Worm (Caenorhabditis elegans) whole organism, young adult: Measurements from ENCODE around the gene arx-6.

Experiments
- B0261.1 ChIP-seq: sonication (generic microtip); optimal IDR thresholded peaks from 2 replicates; lab custom pipeline; 2016; ENCODE audit warnings: mild to moderate bottlenecking, missing genetic modification characterization, moderate library complexity, missing compliant biosample characterization
- D2030.7 ChIP-seq: fragments of 200-800 bp; sonication (Bioruptor generic); IDR thresholded peaks from 2 replicates; pipeline ENCODE4 v1.3.6; 2022; ENCODE audit warnings: missing genetic modification reagents, missing genetic modification characterization, missing compliant biosample characterization
- F33H1.4 ChIP-seq: fragments of 200-800 bp; sonication (Bioruptor generic); IDR thresholded peaks from 2 replicates; pipeline ENCODE4 v1.3.6; 2022; ENCODE audit warnings: missing genetic modification reagents, missing genetic modification characterization, missing compliant biosample characterization
- F39B2.1 ChIP-seq: fragments of 200-800 bp; sonication (Bioruptor generic); IDR thresholded peaks from 2 replicates; pipeline ENCODE4 v1.3.6; 2022; ENCODE audit warnings: missing genetic modification reagents, missing genetic modification characterization, missing compliant biosample characterization
- F57A8.1 ChIP-seq: fragments of 200-800 bp; sonication (Bioruptor generic); optimal IDR thresholded peaks from 2 replicates; lab custom pipeline; 2018; ENCODE audit warnings: mild to moderate bottlenecking, missing genetic modification characterization, moderate library complexity, missing compliant biosample characterization
- F57C9.4 ChIP-seq: sonication (generic microtip); optimal IDR thresholded peaks from 2 replicates; lab custom pipeline; 2017; ENCODE audit warnings: mild to moderate bottlenecking, missing genetic modification characterization, missing compliant biosample characterization
- K11D2.4 ChIP-seq: fragments of 200-800 bp; sonication (Bioruptor generic); IDR thresholded peaks from 2 replicates; pipeline ENCODE4 v1.3.6; 2022; ENCODE audit warnings: missing genetic modification reagents, missing genetic modification characterization, missing compliant biosample characterization
- Y67H2A.10 ChIP-seq: fragments of 200-800 bp; sonication (Bioruptor generic); conservative IDR thresholded peaks from 2 replicates; pipeline ENCODE4 v1.3.6; 2022; ENCODE audit warnings: missing genetic modification reagents, missing genetic modification characterization, missing compliant biosample characterization
- ama-1 ChIP-seq, 3 experiments: fragments of 150-350 bp in 1 of 3; sonication (generic microtip) in 2 of 3; optimal IDR thresholded peaks; 2 replicates each; lab custom pipeline; 2014 to 2018; ENCODE audit warnings: missing biosample characterization in 2 of 3, missing genetic modification characterization in 2 of 3, missing genetic modification reagents in 2 of 3
- aptf-3 ChIP-seq: fragments of 200-800 bp; sonication (Bioruptor generic); IDR thresholded peaks from 2 replicates; pipeline ENCODE4 v1.3.6; 2022; ENCODE audit warnings: missing genetic modification characterization, missing compliant biosample characterization
- cebp-2 ChIP-seq: fragments of 200-800 bp; sonication (Bioruptor generic); IDR thresholded peaks from 2 replicates; pipeline ENCODE4 v1.3.6; 2022; ENCODE audit warnings: missing genetic modification characterization, missing compliant biosample characterization
- ceh-100 ChIP-seq: fragments of 200-800 bp; sonication (Bioruptor generic); IDR thresholded peaks from 2 replicates; pipeline ENCODE4 v1.3.6; 2022; ENCODE audit warnings: missing genetic modification reagents, missing genetic modification characterization, missing compliant biosample characterization
- chd-7 ChIP-seq: sonication (generic microtip); optimal IDR thresholded peaks from 2 replicates; lab custom pipeline; 2016; ENCODE audit warnings: mild to moderate bottlenecking, missing genetic modification characterization, moderate library complexity, missing compliant biosample characterization
- die-1 ChIP-seq: sonication (generic microtip); optimal IDR thresholded peaks from 2 replicates; lab custom pipeline; 2016; ENCODE audit warnings: missing genotype, mild to moderate bottlenecking, missing genetic modification characterization, missing compliant biosample characterization
- dox-1 ChIP-seq: fragments of 200-800 bp; sonication (Bioruptor generic); IDR thresholded peaks from 2 replicates; pipeline ENCODE4 v1.3.6; 2022; ENCODE audit warnings: missing genetic modification reagents, missing genetic modification characterization, missing compliant biosample characterization
- dpl-1 ChIP-seq: fragments of 150-350 bp; optimal IDR thresholded peaks from 2 replicates; lab custom pipeline; 2014; ENCODE audit warnings: missing biosample characterization, missing genetic modification reagents, missing genetic modification characterization
- efl-1 ChIP-seq: fragments of 150-350 bp; optimal IDR thresholded peaks from 2 replicates; lab custom pipeline; 2014; ENCODE audit warnings: missing biosample characterization, missing genetic modification reagents, missing genetic modification characterization
- egl-18 ChIP-seq: fragments of 200-800 bp; sonication (Bioruptor generic); IDR thresholded peaks from 2 replicates; pipeline ENCODE4 v1.3.6; 2022; ENCODE audit warnings: missing genetic modification reagents, missing genetic modification characterization, missing compliant biosample characterization
- egrh-3 ChIP-seq: fragments of 200-800 bp; sonication (Bioruptor generic); IDR thresholded peaks from 2 replicates; pipeline ENCODE4 v1.3.6; 2022; ENCODE audit warnings: missing genetic modification reagents, missing genetic modification characterization, missing compliant biosample characterization
- gei-17 ChIP-seq: fragments of 200-800 bp; sonication (Bioruptor generic); optimal IDR thresholded peaks from 2 replicates; lab custom pipeline; 2018; ENCODE audit warnings: mild to moderate bottlenecking, missing genetic modification characterization, missing compliant biosample characterization
- him-1 ChIP-seq: sonication (generic microtip); optimal IDR thresholded peaks from 2 replicates; lab custom pipeline; 2016; ENCODE audit warnings: missing genotype, missing genetic modification reagents, missing genetic modification characterization, missing compliant biosample characterization
- hrde-1 ChIP-seq: sonication (generic microtip); optimal IDR thresholded peaks from 2 replicates; lab custom pipeline; 2016; ENCODE audit warnings: missing genetic modification characterization, mild to moderate bottlenecking, missing compliant biosample characterization, moderate library complexity, missing genotype, missing genetic modification reagents, borderline replicate concordance
- let-607 ChIP-seq, 2 experiments: fragments of 200-800 bp in 1 of 2; sonication (Bioruptor generic) in 1 of 2; sonication (generic microtip) in 1 of 2; optimal IDR thresholded peaks; 2 replicates each; lab custom pipeline; 2016 to 2018; ENCODE audit warnings: mild to moderate bottlenecking in 2 of 2, missing compliant biosample characterization in 2 of 2, missing genetic modification characterization in 2 of 2, moderate library complexity in 2 of 2, missing genotype in 1 of 2
- lin-35 ChIP-seq, 3 experiments: fragments of 150-350 bp in 2 of 3; sonication (generic microtip) in 1 of 3; optimal IDR thresholded peaks; 2 replicates each; lab custom pipeline; 2014 to 2018; ENCODE audit warnings: missing biosample characterization in 3 of 3, missing genetic modification characterization in 3 of 3, missing genetic modification reagents in 3 of 3
- lin-54 ChIP-seq: fragments of 200-800 bp; sonication (Bioruptor generic); optimal IDR thresholded peaks from 2 replicates; lab custom pipeline; 2018; ENCODE audit warnings: mild to moderate bottlenecking, missing genetic modification characterization, missing compliant biosample characterization
- lsl-1 ChIP-seq: fragments of 200-800 bp; sonication (Bioruptor generic); optimal IDR thresholded peaks from 2 replicates; lab custom pipeline; 2018; ENCODE audit warnings: mild to moderate bottlenecking, missing genetic modification characterization, moderate library complexity, missing compliant biosample characterization
- madf-10 ChIP-seq: sonication (generic microtip); optimal IDR thresholded peaks from 2 replicates; lab custom pipeline; 2016; ENCODE audit warnings: mild to moderate bottlenecking, missing genetic modification characterization, missing compliant biosample characterization
- madf-6 ChIP-seq: fragments of 200-800 bp; sonication (Bioruptor generic); IDR thresholded peaks from 2 replicates; pipeline ENCODE4 v1.3.6; 2022; ENCODE audit warnings: missing genetic modification reagents, missing genetic modification characterization, missing compliant biosample characterization
- mcd-1 ChIP-seq: fragments of 200-800 bp; sonication (Bioruptor generic); IDR thresholded peaks from 2 replicates; pipeline ENCODE4 v1.3.6; 2022; ENCODE audit warnings: missing genetic modification reagents, missing genetic modification characterization, missing compliant biosample characterization
- mes-4 ChIP-seq: sonication (generic microtip); optimal IDR thresholded peaks from 2 replicates; lab custom pipeline; 2016; ENCODE audit warnings: missing genotype, missing genetic modification characterization, missing compliant biosample characterization
- nhr-120 ChIP-seq: fragments of 200-800 bp; sonication (Bioruptor generic); IDR thresholded peaks from 2 replicates; pipeline ENCODE4 v1.3.6; 2022; ENCODE audit warnings: missing genetic modification characterization, missing compliant biosample characterization
- nhr-27 ChIP-seq: fragments of 200-800 bp; sonication (Bioruptor generic); optimal IDR thresholded peaks from 2 replicates; lab custom pipeline; 2018; ENCODE audit warnings: mild to moderate bottlenecking, missing genetic modification characterization, moderate library complexity, missing compliant biosample characterization
- pha-4 ChIP-seq: fragments of 150-350 bp; sonication (generic microtip); optimal IDR thresholded peaks from 2 replicates; lab custom pipeline; 2014; ENCODE audit warnings: missing biosample characterization, missing genetic modification reagents, missing genetic modification characterization
- rcor-1 ChIP-seq: fragments of 200-800 bp; sonication (Bioruptor generic); IDR thresholded peaks from 2 replicates; pipeline ENCODE4 v1.3.6; 2022; ENCODE audit warnings: missing genetic modification reagents, missing genetic modification characterization, missing compliant biosample characterization
- rpc-1 ChIP-seq, 2 experiments: fragments of 150-350 bp in 1 of 2; sonication (generic microtip) in 1 of 2; optimal IDR thresholded peaks; 2 replicates each; lab custom pipeline; 2014 to 2018; ENCODE audit warnings: missing biosample characterization in 1 of 2, missing genetic modification characterization in 1 of 2, missing genetic modification reagents in 1 of 2, missing genotype in 1 of 2
- snpc-4 ChIP-seq, 5 experiments: fragments of 150-350 bp in 1 of 5; sonication (generic microtip) in 4 of 5; optimal IDR thresholded peaks; 2 replicates each; lab custom pipeline; 2014 to 2018; ENCODE audit warnings: missing genetic modification characterization in 5 of 5, missing biosample characterization in 3 of 5, antibody characterized with exemption in 2 of 5, mild to moderate bottlenecking in 2 of 5, missing compliant biosample characterization in 2 of 5, missing genotype in 2 of 5, moderate library complexity in 2 of 5, missing genetic modification reagents in 1 of 5
- sptf-2 ChIP-seq: fragments of 200-800 bp; sonication (Bioruptor generic); optimal IDR thresholded peaks from 2 replicates; lab custom pipeline; 2018; ENCODE audit warnings: mild to moderate bottlenecking, missing genetic modification characterization, missing compliant biosample characterization
- tbp1 ChIP-seq: fragments of 200-800 bp; sonication (Bioruptor generic); optimal IDR thresholded peaks from 2 replicates; lab custom pipeline; 2018; ENCODE audit warnings: mild to moderate bottlenecking, missing genetic modification characterization, missing compliant biosample characterization
- tbx-9 ChIP-seq: sonication (generic microtip); optimal IDR thresholded peaks from 2 replicates; lab custom pipeline; 2016; ENCODE audit warnings: borderline replicate concordance, missing genetic modification characterization, inconsistent platforms, missing compliant biosample characterization
- unc-130 ChIP-seq: sonication (generic microtip); optimal IDR thresholded peaks from 2 replicates; lab custom pipeline; 2016; ENCODE audit warnings: missing genetic modification reagents, missing genetic modification characterization, missing compliant biosample characterization
- xnd-1 ChIP-seq: sonication (generic microtip); optimal IDR thresholded peaks from 2 replicates; lab custom pipeline; 2016; ENCODE audit warnings: missing genotype, missing genetic modification reagents, missing genetic modification characterization, missing compliant biosample characterization
- ztf-25 ChIP-seq: fragments of 200-800 bp; sonication (Bioruptor generic); IDR thresholded peaks from 2 replicates; pipeline ENCODE4 v1.3.6; 2022; ENCODE audit warnings: missing genetic modification reagents, missing genetic modification characterization, missing compliant biosample characterization
- ztf-26 ChIP-seq: sonication (generic microtip); optimal IDR thresholded peaks from 2 replicates; lab custom pipeline; 2017; ENCODE audit warnings: missing genetic modification characterization, missing compliant biosample characterization

The arx-6 gene

DNA sequence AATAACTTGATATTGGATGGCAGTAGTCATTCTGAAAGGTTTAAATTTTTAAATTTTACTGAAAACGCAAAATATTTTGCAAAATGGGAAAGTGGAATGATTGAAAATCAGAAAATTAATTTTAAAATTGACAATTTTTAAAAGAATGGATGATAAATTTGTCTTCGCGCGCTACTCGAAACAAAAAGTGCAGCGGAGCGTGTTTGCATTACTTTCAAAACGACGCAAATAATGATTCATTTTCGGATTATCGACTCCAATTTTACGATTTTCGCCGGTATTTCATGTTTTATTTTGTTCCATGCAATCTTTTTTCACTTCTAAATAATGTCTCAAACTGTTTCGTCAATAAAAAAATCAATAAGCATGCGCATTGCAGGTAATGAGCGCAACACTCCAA, at the start of gene arx-6, which contains the start of gene tost-1:
Gene arx-6 (plus strand): TSS at position 378 of the 400 bp plus-strand sequence.
Gene tost-1 (minus strand): TSS at position 31 of the 400 bp plus-strand sequence.
- TF ChIP-seq sptf-2 (GFP tag; lab: Kevin White, UChicago) (no peak), mcd-1 (GFP tag; lab: Robert Waterston, UW) (peak; percentile 86), cebp-2 (GFP tag; lab: Robert Waterston, UW) (no peak), madf-6 (GFP tag; lab: Robert Waterston, UW) (peak; percentile 63), lsl-1 (peak; percentile 37), efl-1 (GFP tag; lab: Kevin White, UChicago) (peak; percentile 76), rpc-1 (optimal IDR thresholded peaks at IDR 0.05; lab: Kevin White, UChicago) (no peak), rpc-1 (tag; optimal IDR thresholded peaks at IDR 0.05; lab: Kevin White, UChicago) (no peak), ztf-26 (no peak), tbx-9 (tag; lab: Kevin White, UChicago) (no peak), F33H1.4 (GFP tag; lab: Robert Waterston, UW) (0 out of 2 replicates have a peak, but pooled peaks have one; percentile 18), K11D2.4 (GFP tag; lab: Robert Waterston, UW) (no peak), Y67H2A.10 (GFP tag; lab: Robert Waterston, UW) (no peak), F57C9.4 (no peak), mes-4 (tag; lab: Kevin White, UChicago) (no peak), D2030.7 (GFP tag; lab: Robert Waterston, UW) (peak; percentile 48; the same call in 1 of the 2 replicates), dpl-1 (GFP tag; lab: Kevin White, UChicago) (peak; percentile 44), snpc-4 (GFP tag; optimal IDR thresholded peaks at IDR 0.05; lab: Kevin White, UChicago) (no peak), snpc-4 (tag; optimal IDR thresholded peaks at IDR 0.05; lab: Kevin White, UChicago) (no peak), dox-1 (0 out of 2 replicates have a peak, but pooled peaks have one; percentile 11), die-1 (tag; lab: Kevin White, UChicago) (no peak), lin-35 (GFP tag; optimal IDR thresholded peaks at IDR 0.05; lab: Kevin White, UChicago) (peak in 1 of 3 experiments; percentile 52), lin-54 (peak; percentile 69), gei-17 (GFP tag; lab: Kevin White, UChicago) (no peak), him-1 (tag; lab: Kevin White, UChicago) (peak; percentile 15), ztf-25 (GFP tag; lab: Robert Waterston, UW) (no peak), nhr-27 (tag; lab: Kevin White, UChicago) (no peak)

DNA sequence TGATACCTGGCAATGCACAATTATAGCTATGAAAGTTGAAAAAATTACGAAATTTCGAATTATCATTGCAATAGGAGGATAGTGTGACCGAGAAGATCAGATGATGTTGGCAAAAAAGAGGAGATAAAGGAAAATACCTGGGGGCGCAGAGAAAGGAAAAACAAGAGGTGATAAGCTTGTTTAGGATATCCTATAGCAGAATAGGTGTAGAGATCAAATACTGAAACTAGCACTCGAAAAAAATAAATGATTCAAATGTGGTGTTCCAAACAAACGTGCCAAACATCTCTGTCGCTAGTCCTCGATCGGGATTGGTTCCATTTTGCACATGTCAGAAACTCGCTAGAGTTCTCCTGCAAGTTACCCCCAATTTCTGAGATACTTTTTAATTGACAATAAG, 49.0 kb upstream of the arx-6 start, which contains the start of gene F26A1.9:
Gene F26A1.9 (minus strand): TSS at position 101 of the 400 bp plus-strand sequence.
- TF ChIP-seq pha-4: no peak
- no peak for TF ChIP-seq madf-10
- TF ChIP-seq ama-1 (optimal IDR thresholded peaks at IDR 0.05; lab: Kevin White, UChicago): no peak
- TF ChIP-seq ama-1 (GFP tag; optimal IDR thresholded peaks at IDR 0.05; lab: Kevin White, UChicago): no peak
- TF ChIP-seq mcd-1 (GFP tag; lab: Robert Waterston, UW): no peak
- no peak for TF ChIP-seq nhr-120
- TF ChIP-seq unc-130 (GFP tag; lab: Kevin White, UChicago): no peak

DNA sequence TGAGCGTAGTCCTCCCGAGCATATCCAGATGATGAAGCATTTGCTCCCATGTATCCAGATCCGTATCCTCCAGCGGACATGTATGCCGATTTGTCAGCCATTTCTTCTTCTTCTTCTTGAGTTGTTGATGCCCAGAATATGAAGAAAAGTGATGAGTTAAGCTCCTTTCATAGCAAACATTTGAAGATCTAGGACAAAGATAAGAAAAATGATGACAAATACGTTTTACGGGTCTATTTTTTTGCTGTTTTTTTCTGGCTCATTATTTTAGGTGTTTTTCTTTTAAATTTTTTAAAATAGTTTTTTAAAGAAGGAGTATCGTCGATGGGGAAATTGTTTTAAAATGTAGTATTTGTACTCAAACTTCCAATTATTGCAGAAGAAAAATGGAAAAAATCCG, 48.3 kb upstream of the arx-6 start, which contains the start of gene nspd-9:
Gene nspd-9 (minus strand): TSS at position 101 of the 400 bp plus-strand sequence.
- no peak for TF ChIP-seq xnd-1 (tag; lab: Kevin White, UChicago)
- TF ChIP-seq hrde-1 (tag; lab: Kevin White, UChicago): no peak
- no peak for TF ChIP-seq ama-1 (optimal IDR thresholded peaks at IDR 0.05; lab: Kevin White, UChicago)
- TF ChIP-seq ama-1 (GFP tag; optimal IDR thresholded peaks at IDR 0.05; lab: Kevin White, UChicago): no peak
- TF ChIP-seq F39B2.1 (GFP tag; lab: Robert Waterston, UW): no peak
- TF ChIP-seq B0261.1 (tag; lab: Kevin White, UChicago): no peak
- TF ChIP-seq ceh-100 (GFP tag; lab: Robert Waterston, UW): no peak
- TF ChIP-seq egl-18 (GFP tag; lab: Robert Waterston, UW): no peak
- no peak for TF ChIP-seq nhr-27 (tag; lab: Kevin White, UChicago)
- no peak for TF ChIP-seq aptf-3 (GFP tag; lab: Robert Waterston, UW)
- no peak for TF ChIP-seq ztf-25 (GFP tag; lab: Robert Waterston, UW)
- TF ChIP-seq tbp1: no peak
- TF ChIP-seq F57A8.1 (GFP tag; lab: Kevin White, UChicago): no peak
- no peak for TF ChIP-seq rcor-1
- TF ChIP-seq egrh-3 (GFP tag; lab: Robert Waterston, UW): no peak
- no peak for TF ChIP-seq let-607 (tag; optimal IDR thresholded peaks at IDR 0.05; lab: Kevin White, UChicago)
- no peak for TF ChIP-seq chd-7 (tag; lab: Kevin White, UChicago)
